Fruit fly (Drosophila melanogaster): ENCODE results near the gene beta4GalT7.
A peak's percentile ranks its signal among the peaks of the same experiment; 100 is the strongest.

beta4GalT7 gene

DNA sequence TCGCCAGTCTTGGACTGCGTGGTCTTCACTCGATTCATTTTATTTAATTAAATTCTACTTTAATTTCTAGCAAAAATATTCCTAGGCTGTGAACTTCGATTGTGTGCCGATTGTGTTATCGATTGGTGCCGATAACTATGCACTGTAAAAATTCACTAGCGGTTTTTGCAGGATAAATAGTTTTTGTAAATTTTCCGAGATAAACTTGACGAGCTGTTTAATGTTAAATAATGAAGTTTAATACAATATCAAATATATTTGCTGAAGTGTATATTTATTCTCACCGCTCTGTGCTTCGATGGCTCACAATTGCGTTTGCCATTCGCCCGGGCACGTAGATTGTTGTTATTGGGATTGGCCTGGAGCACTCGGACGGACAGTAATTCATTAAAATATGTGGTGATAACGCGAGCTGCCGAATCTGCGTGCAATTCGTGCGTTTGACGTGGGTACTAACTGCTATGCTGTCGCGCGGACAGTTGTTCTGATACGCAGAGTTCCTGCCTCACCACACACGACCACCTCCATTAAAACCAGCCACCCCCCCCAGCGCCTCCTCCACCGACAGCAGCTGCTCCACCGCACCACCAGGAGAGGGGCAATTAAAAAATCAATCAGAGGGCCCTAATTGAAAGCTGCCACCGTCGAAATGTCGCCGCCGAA, 2.0 kb downstream of the beta4GalT7 start, which contains the start of the genes EMC6 and Hr96:
Gene EMC6, minus strand, starts transcription at position 123 of the 663 bp plus-strand sequence.
Gene Hr96, plus strand, starts transcription at position 341 of the 663 bp plus-strand sequence.
- TF ChIP-seq CG17801 (GFP tag; optimal IDR thresholded peaks at IDR 0.05; ENCODE audit: partially characterized antibody), result peak; percentile 93

- TF ChIP-seq CG17801 (GFP tag; optimal IDR thresholded peaks at IDR 0.05; ENCODE audit: partially characterized antibody), result no peak
Observed at dm6 chr3R:25027281-25028219, 4.5 kb downstream of the beta4GalT7 start.

DNA sequence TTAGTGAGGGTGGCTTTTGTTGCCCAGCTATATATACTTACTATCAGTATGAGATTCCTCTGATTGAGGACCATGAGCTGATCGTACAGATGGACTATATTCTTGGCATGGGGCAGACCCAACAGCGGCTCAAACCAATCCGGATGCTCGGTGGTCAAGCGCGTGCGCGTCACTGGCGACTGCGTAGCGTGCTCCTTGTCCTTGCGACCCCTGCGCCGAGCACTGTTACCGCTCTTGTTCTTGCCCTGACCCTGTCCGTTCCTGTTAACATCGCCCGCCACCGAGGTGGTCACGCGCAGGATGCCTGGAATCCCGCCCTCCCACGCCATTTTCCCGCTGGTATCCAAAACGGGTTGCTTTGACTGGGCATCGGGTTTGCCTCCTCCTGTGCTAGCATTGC, 9.6 kb downstream of the beta4GalT7 start:
- TF ChIP-seq CG17801 (GFP tag; optimal IDR thresholded peaks at IDR 0.05; ENCODE audit: partially characterized antibody), result no peak

- TF ChIP-seq CG17801 (GFP tag; optimal IDR thresholded peaks at IDR 0.05; ENCODE audit: partially characterized antibody), result peak; percentile 35
Observed at dm6 chr3R:25033142-25033586, 10.1 kb downstream of the beta4GalT7 start, which contains the start of gene Smg6. TSS of gene Smg6 (minus strand) at chr3R:25033465.

DNA sequence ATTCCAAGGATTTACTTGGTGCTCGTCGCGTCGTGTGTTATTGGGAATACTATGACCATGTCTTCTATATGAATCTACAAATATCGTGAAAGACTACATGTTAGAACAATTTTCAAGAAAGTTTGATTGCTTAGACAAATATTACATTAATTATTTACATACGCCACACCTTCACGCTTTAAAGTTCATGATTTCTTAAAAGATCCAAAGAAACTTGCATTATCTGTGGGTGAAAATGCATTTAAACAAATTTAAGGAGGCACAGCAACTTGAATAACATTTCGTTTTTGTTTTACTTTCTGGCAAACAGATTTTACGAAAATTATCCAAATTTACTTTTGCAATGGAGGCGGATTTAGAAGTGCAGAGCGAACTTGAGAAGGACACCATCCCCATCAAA, 13.6 kb downstream of the beta4GalT7 start, which contains the start of gene CG31115:
Gene CG31115, plus strand, starts transcription at position 301 of the 400 bp plus-strand sequence.
- TF ChIP-seq CG17801 (GFP tag; optimal IDR thresholded peaks at IDR 0.05; ENCODE audit: partially characterized antibody), result no peak

DNA sequence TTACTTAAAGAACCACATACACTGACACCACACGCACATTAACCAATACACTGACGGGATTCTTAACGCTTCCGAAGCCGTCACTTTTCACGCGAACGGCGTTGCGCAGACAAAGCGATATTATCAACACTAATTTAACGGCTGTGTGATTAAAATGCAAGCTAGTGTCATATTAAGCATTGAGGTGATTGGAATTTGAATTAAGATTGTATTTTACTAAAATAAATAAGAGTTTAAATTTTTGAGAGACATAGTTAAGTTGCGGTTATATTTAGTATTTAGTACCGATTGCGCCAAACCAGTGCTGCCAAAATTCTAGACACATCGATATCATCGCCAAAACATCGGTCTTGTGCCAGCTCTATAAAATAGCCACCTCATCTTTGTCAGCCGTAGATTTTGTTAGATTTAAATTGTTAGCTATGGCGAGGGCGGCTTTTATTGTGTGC, 16.0 kb downstream of the beta4GalT7 start, which contains the start of the genes Ythdf and bai:
Gene Ythdf, minus strand, starts transcription at position 222 of the 449 bp plus-strand sequence.
Gene bai, plus strand, starts transcription at position 347 of the 449 bp plus-strand sequence.
- peak; percentile 15 for TF ChIP-seq CG17801 (GFP tag; optimal IDR thresholded peaks at IDR 0.05; ENCODE audit: partially characterized antibody)

DNA sequence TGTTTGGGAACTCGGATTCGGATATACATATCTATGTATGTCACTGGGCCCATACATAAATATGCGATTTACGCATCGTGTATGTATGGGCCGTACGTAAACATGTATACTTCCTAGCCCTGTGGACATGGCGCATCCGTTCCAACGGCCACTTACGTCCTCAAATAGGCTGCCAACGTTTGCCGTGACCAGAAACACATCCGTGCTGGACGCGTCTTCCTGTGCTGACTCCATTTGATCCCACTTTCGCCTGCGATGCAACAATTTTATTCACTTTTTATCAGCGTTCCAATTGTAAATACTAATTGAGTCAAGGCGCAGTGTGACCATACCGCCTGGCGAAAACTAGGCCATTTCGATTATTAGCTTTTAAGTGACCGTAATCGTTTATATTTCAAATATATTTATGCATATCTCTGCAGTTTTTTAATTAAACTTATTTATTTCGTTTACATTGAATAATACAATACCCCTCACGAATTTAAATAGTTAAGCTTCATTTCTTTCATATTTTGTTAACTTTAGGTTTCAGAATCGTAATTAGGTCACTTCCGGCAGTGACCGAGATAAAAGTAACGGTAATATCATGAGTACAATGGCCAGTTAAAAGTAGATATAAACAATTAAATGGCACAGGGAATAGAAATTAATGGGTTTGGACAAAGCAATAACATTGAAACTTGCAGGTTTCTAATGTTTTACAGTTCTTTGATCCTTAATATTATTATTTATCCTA, 21.9 kb downstream of the beta4GalT7 start, which contains the start of gene 5PtaseI:
Gene 5PtaseI, minus strand, starts transcription at position 336 of the 736 bp plus-strand sequence.
- TF ChIP-seq CG17801 (GFP tag; optimal IDR thresholded peaks at IDR 0.05; ENCODE audit: partially characterized antibody), result no peak

dm6 chr3R:25046023-25046422, 23.0 kb downstream of the beta4GalT7 start, which contains the start of gene CG11786:
TSS of gene CG11786 (plus strand) at chr3R:25046323.
- TF ChIP-seq CG17801 (GFP tag; optimal IDR thresholded peaks at IDR 0.05; ENCODE audit: partially characterized antibody), result no peak

DNA sequence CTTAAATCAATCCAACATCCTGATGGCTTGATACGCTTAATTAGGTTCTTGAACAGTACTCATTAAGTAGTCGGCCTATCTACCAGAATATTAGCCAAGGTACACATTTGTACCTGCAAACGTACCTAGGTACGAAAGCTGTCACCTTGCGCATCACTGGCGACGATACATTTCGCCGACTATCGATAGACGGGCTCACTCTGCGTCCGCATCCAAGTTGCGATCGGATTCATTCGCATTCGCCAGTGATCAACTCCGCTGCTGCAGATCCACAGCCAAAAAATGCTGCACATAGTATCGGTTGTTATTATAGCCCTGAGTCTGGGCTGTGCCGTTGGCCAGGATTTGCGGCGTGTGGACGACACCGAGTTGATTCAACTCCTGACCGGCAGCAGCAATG, 24.4 kb downstream of the beta4GalT7 start, which contains the start of gene CG11790:
Gene CG11790, plus strand, starts transcription at position 203 of the 400 bp plus-strand sequence.
- peak; percentile 38 for TF ChIP-seq CG17801 (GFP tag; optimal IDR thresholded peaks at IDR 0.05; ENCODE audit: partially characterized antibody)

dm6 chr3R:25049383-25049741, 26.3 kb downstream of the beta4GalT7 start, which contains the start of gene CG11791:
TSS of gene CG11791 (plus strand) at chr3R:25049616.
- TF ChIP-seq CG17801 (GFP tag; optimal IDR thresholded peaks at IDR 0.05; ENCODE audit: partially characterized antibody), result no peak

DNA sequence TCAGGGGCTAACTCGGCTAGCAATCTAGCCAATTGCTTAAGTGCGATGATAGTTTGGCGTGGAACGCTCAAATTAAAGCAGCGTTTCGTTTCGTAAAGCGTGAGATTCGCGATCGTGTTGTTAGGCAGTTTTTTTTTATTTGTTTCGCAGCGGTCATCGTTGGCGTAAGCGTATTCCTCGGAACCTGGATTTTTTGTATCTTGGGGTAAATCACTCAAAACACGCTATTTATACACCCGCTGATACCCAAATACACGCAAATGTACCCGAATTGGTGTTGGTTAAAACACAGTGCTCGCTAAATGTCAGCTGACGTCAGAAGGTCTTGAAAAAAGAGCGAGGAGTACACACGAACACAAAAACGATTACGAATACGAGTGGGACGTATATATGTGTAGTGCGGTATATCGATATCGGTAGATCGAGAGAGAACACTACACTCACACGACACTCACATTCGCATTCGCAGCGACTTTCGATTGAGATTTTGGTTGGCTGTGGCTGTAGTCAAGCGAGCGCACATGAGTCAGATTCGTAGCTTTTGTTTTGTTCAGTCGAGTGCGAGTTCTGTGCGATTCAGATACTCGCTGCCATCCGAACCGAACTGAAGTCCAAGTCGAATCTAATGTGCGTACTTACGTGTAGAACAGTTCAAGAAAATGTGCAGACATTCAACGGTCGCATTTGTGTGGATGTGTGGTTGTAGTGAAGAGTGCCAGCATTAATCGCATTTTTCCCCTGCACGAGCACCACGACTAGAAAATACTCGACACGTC, 26.9 kb downstream of the beta4GalT7 start:
- TF ChIP-seq CG17801 (GFP tag; optimal IDR thresholded peaks at IDR 0.05; ENCODE audit: partially characterized antibody), result peak; percentile 88

DNA sequence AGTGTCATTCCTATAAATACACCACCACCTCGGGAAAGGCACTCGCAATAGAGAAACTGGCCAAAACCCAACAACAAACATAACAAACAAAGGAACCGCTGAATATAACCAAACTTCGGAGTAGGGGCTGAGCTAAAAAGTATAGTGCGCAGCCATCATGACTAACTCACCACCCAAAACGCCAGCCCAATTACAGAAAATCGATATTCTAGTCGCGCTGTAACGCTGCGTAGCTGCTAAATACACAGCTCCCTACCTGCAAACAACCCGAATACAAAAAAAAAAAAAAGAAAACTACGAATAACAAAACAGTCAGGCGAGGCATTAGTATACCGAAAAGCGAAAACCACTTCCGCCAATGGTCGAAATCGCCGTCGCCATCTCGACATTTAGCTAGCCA, 27.6 kb downstream of the beta4GalT7 start:
- TF ChIP-seq CG17801 (GFP tag; optimal IDR thresholded peaks at IDR 0.05; ENCODE audit: partially characterized antibody), result no peak

DNA sequence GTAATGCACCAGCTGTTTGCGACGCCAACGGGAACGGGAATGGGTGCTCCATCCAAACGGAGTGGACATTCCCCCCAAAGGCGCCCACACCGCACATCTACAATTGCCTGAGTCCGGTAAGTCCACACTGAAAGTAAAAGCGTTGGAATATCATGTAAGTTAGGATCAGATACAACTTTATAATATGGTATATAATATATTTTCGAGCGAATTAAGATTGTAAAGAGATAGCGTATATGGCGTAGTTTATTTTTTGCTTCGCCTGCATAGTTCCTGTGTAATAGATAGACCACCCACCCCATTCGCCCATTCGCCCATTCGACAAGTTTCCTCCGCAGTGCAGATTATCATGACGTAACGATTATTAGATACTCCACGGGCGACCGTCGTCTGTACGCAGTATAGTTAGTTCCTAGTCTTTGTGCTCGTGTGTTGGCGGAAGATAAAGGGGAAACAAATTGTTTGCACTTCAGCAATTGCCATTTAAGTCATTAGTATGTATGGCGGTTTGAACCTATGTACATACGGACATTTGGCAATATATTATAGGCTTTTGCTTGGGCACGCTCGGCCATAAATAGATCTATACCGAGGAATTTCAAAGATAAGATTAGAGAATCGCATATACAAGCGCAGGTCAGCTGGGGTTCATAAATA, 28.5 kb downstream of the beta4GalT7 start:
- no peak for TF ChIP-seq CG17801 (GFP tag; optimal IDR thresholded peaks at IDR 0.05; ENCODE audit: partially characterized antibody)

All from ovary, adult (tissue).